Worm (Caenorhabditis elegans) whole organism, young adult: ENCODE measurements around the gene Y57A10C.10.
"Not testable (repeated sequence)": the region's sequence is repeated elsewhere in the genome, so short reads cannot be mapped to it uniquely, and the experiment has no call there.

Experiments
- C06A6.2 ChIP-seq: fragments of 200-800 bp; sonication (Bioruptor generic); conservative IDR thresholded peaks from 2 replicates; pipeline ENCODE4 v1.3.6; 2022; ENCODE audit warnings: missing genetic modification characterization, missing compliant biosample characterization
- F10E7.11 ChIP-seq: sonication (generic microtip); optimal IDR thresholded peaks from 2 replicates; lab custom pipeline; 2017; ENCODE audit warnings: mild to moderate bottlenecking, missing genetic modification characterization, moderate library complexity, missing compliant biosample characterization
- F33H1.4 ChIP-seq: fragments of 200-800 bp; sonication (Bioruptor generic); IDR thresholded peaks from 2 replicates; pipeline ENCODE4 v1.3.6; 2022; ENCODE audit warnings: missing genetic modification reagents, missing genetic modification characterization, missing compliant biosample characterization
- F49E8.2 ChIP-seq: sonication (generic microtip); optimal IDR thresholded peaks from 3 replicates; lab custom pipeline; 2017; ENCODE audit warnings: missing genetic modification characterization, mild to moderate bottlenecking, missing compliant biosample characterization, antibody characterized with exemption, moderate library complexity; ENCODE audit not compliant: insufficient read depth
- F55B11.4 ChIP-seq: sonication (generic microtip); optimal IDR thresholded peaks from 2 replicates; lab custom pipeline; 2016; ENCODE audit warnings: missing compliant biosample characterization, missing genetic modification characterization, borderline replicate concordance; ENCODE audit not compliant: insufficient read depth
- F57C9.4 ChIP-seq: sonication (generic microtip); optimal IDR thresholded peaks from 2 replicates; lab custom pipeline; 2017; ENCODE audit warnings: mild to moderate bottlenecking, missing genetic modification characterization, missing compliant biosample characterization
- T26A5.8 ChIP-seq: sonication (generic microtip); optimal IDR thresholded peaks from 2 replicates; lab custom pipeline; 2016; ENCODE audit warnings: missing genetic modification characterization, missing compliant biosample characterization
- Y67H2A.10 ChIP-seq: fragments of 200-800 bp; sonication (Bioruptor generic); conservative IDR thresholded peaks from 2 replicates; pipeline ENCODE4 v1.3.6; 2022; ENCODE audit warnings: missing genetic modification reagents, missing genetic modification characterization, missing compliant biosample characterization
- Y79H2A.3 ChIP-seq: fragments of 200-800 bp; sonication (Bioruptor generic); conservative IDR thresholded peaks from 2 replicates; pipeline ENCODE4 v1.3.6; 2022; ENCODE audit warnings: missing genetic modification reagents, missing genetic modification characterization, missing compliant biosample characterization
- ZK185.1 ChIP-seq: sonication (generic microtip); optimal IDR thresholded peaks from 2 replicates; lab custom pipeline; 2016; ENCODE audit warnings: mild to moderate bottlenecking, missing genetic modification characterization, missing compliant biosample characterization; ENCODE audit not compliant: poor library complexity, severe bottlenecking
- ama-1 ChIP-seq, 3 experiments: fragments of 150-350 bp in 1 of 3; sonication (generic microtip) in 2 of 3; optimal IDR thresholded peaks; 2 replicates each; lab custom pipeline; 2014 to 2018; ENCODE audit warnings: missing biosample characterization in 2 of 3, missing genetic modification characterization in 2 of 3, missing genetic modification reagents in 2 of 3
- attf-6 ChIP-seq: fragments of 200-800 bp; sonication (Bioruptor generic); IDR thresholded peaks from 2 replicates; pipeline ENCODE4 v1.3.6; 2022; ENCODE audit warnings: missing genetic modification reagents, missing genetic modification characterization, missing compliant biosample characterization
- bed-2 ChIP-seq: fragments of 200-800 bp; sonication (Bioruptor generic); IDR thresholded peaks from 2 replicates; pipeline ENCODE4 v1.3.6; 2022; ENCODE audit warnings: missing genetic modification reagents, missing genetic modification characterization, missing compliant biosample characterization
- cebp-1 ChIP-seq, 2 experiments: fragments of 200-800 bp in 1 of 2; sonication (Bioruptor generic) in 1 of 2; sonication (generic microtip) in 1 of 2; IDR thresholded peaks in 1 of 2; optimal IDR thresholded peaks in 1 of 2; 2 replicates each; pipeline versions ENCODE4 v1.3.6 to Lab custom; 2017 to 2022; ENCODE audit warnings: missing compliant biosample characterization in 2 of 2, missing genetic modification characterization in 2 of 2, mild to moderate bottlenecking in 1 of 2, missing genetic modification reagents in 1 of 2, moderate library complexity in 1 of 2
- cebp-2 ChIP-seq: fragments of 200-800 bp; sonication (Bioruptor generic); IDR thresholded peaks from 2 replicates; pipeline ENCODE4 v1.3.6; 2022; ENCODE audit warnings: missing genetic modification characterization, missing compliant biosample characterization
- ceh-58 ChIP-seq: fragments of 200-800 bp; sonication (Bioruptor generic); IDR thresholded peaks from 2 replicates; pipeline ENCODE4 v1.3.6; 2022; ENCODE audit warnings: missing genetic modification characterization, missing compliant biosample characterization
- chd-7 ChIP-seq: sonication (generic microtip); optimal IDR thresholded peaks from 2 replicates; lab custom pipeline; 2016; ENCODE audit warnings: mild to moderate bottlenecking, missing genetic modification characterization, moderate library complexity, missing compliant biosample characterization
- efl-1 ChIP-seq: fragments of 150-350 bp; optimal IDR thresholded peaks from 2 replicates; lab custom pipeline; 2014; ENCODE audit warnings: missing biosample characterization, missing genetic modification reagents, missing genetic modification characterization
- egl-44 ChIP-seq: fragments of 200-800 bp; sonication (Bioruptor generic); IDR thresholded peaks from 2 replicates; pipeline ENCODE4 v1.3.6; 2022; ENCODE audit warnings: missing genetic modification reagents, missing genetic modification characterization, missing compliant biosample characterization
- ekl-4 ChIP-seq: fragments of 200-800 bp; sonication (Bioruptor generic); IDR thresholded peaks from 2 replicates; pipeline ENCODE4 v1.3.6; 2022; ENCODE audit warnings: missing genetic modification reagents, missing genetic modification characterization, missing compliant biosample characterization
- ets-4 ChIP-seq: fragments of 200-800 bp; sonication (Bioruptor generic); optimal IDR thresholded peaks from 2 replicates; lab custom pipeline; 2018; ENCODE audit warnings: mild to moderate bottlenecking, missing genetic modification characterization, missing compliant biosample characterization
- gei-17 ChIP-seq: fragments of 200-800 bp; sonication (Bioruptor generic); optimal IDR thresholded peaks from 2 replicates; lab custom pipeline; 2018; ENCODE audit warnings: mild to moderate bottlenecking, missing genetic modification characterization, missing compliant biosample characterization
- him-1 ChIP-seq: sonication (generic microtip); optimal IDR thresholded peaks from 2 replicates; lab custom pipeline; 2016; ENCODE audit warnings: missing genotype, missing genetic modification reagents, missing genetic modification characterization, missing compliant biosample characterization
- hlh-12 ChIP-seq: sonication (generic microtip); optimal IDR thresholded peaks from 2 replicates; lab custom pipeline; 2016; ENCODE audit warnings: missing genetic modification characterization, missing compliant biosample characterization
- hlh-26 ChIP-seq: fragments of 200-800 bp; sonication (Bioruptor generic); conservative IDR thresholded peaks from 2 replicates; pipeline ENCODE4 v1.3.6; 2022; ENCODE audit warnings: missing genetic modification reagents, missing genetic modification characterization, missing compliant biosample characterization
- hsf-1 ChIP-seq: fragments of 200-800 bp; sonication (Bioruptor generic); IDR thresholded peaks from 2 replicates; pipeline ENCODE4 v1.3.6; 2022; ENCODE audit warnings: missing genetic modification reagents, missing genetic modification characterization, missing compliant biosample characterization
- lin-35 ChIP-seq, 3 experiments: fragments of 150-350 bp in 2 of 3; sonication (generic microtip) in 1 of 3; optimal IDR thresholded peaks; 2 replicates each; lab custom pipeline; 2014 to 2018; ENCODE audit warnings: missing biosample characterization in 3 of 3, missing genetic modification characterization in 3 of 3, missing genetic modification reagents in 3 of 3
- mcd-1 ChIP-seq: fragments of 200-800 bp; sonication (Bioruptor generic); IDR thresholded peaks from 2 replicates; pipeline ENCODE4 v1.3.6; 2022; ENCODE audit warnings: missing genetic modification reagents, missing genetic modification characterization, missing compliant biosample characterization
- mel-28 ChIP-seq: sonication (generic microtip); optimal IDR thresholded peaks from 2 replicates; lab custom pipeline; 2016; ENCODE audit warnings: borderline replicate concordance, mild to moderate bottlenecking, missing genetic modification characterization, missing compliant biosample characterization
- nfya-1 ChIP-seq: sonication (generic microtip); optimal IDR thresholded peaks from 2 replicates; lab custom pipeline; 2017; ENCODE audit warnings: antibody characterized with exemption, missing compliant biosample characterization, missing genetic modification characterization, borderline replicate concordance; ENCODE audit not compliant: insufficient read depth
- nhr-120 ChIP-seq: fragments of 200-800 bp; sonication (Bioruptor generic); IDR thresholded peaks from 2 replicates; pipeline ENCODE4 v1.3.6; 2022; ENCODE audit warnings: missing genetic modification characterization, missing compliant biosample characterization
- rcor-1 ChIP-seq: fragments of 200-800 bp; sonication (Bioruptor generic); IDR thresholded peaks from 2 replicates; pipeline ENCODE4 v1.3.6; 2022; ENCODE audit warnings: missing genetic modification reagents, missing genetic modification characterization, missing compliant biosample characterization
- repo-1 ChIP-seq: sonication (generic microtip); optimal IDR thresholded peaks from 2 replicates; lab custom pipeline; 2017; ENCODE audit warnings: mild to moderate bottlenecking, missing genetic modification characterization, missing compliant biosample characterization
- snpc-3.4 ChIP-seq: sonication (generic microtip); optimal IDR thresholded peaks from 2 replicates; lab custom pipeline; 2017; ENCODE audit warnings: missing genetic modification characterization, mild to moderate bottlenecking, missing compliant biosample characterization, antibody characterized with exemption, moderate library complexity, missing genotype, missing genetic modification reagents
- tbx-9 ChIP-seq: sonication (generic microtip); optimal IDR thresholded peaks from 2 replicates; lab custom pipeline; 2016; ENCODE audit warnings: borderline replicate concordance, missing genetic modification characterization, inconsistent platforms, missing compliant biosample characterization
- unc-62 ChIP-seq: fragments of 150-350 bp; optimal IDR thresholded peaks from 2 replicates; lab custom pipeline; 2014; ENCODE audit warnings: missing biosample characterization, missing genetic modification reagents, missing genetic modification characterization
- xnd-1 ChIP-seq: sonication (generic microtip); optimal IDR thresholded peaks from 2 replicates; lab custom pipeline; 2016; ENCODE audit warnings: missing genotype, missing genetic modification reagents, missing genetic modification characterization, missing compliant biosample characterization
- ztf-18 ChIP-seq: sonication (generic microtip); optimal IDR thresholded peaks from 2 replicates; lab custom pipeline; 2016; ENCODE audit warnings: missing genotype, mild to moderate bottlenecking, missing genetic modification characterization, missing compliant biosample characterization
- ztf-25 ChIP-seq: fragments of 200-800 bp; sonication (Bioruptor generic); IDR thresholded peaks from 2 replicates; pipeline ENCODE4 v1.3.6; 2022; ENCODE audit warnings: missing genetic modification reagents, missing genetic modification characterization, missing compliant biosample characterization
- ztf-26 ChIP-seq: sonication (generic microtip); optimal IDR thresholded peaks from 2 replicates; lab custom pipeline; 2017; ENCODE audit warnings: missing genetic modification characterization, missing compliant biosample characterization

Gene Y57A10C.10

ce11 chrII:12441164-12441563 is at the start of gene Y57A10C.10:
TSS of gene Y57A10C.10 (minus strand) at chrII:12441264.
- not testable (repeated sequence) for TF ChIP-seq ama-1 (optimal IDR thresholded peaks at IDR 0.05; lab: Kevin White, UChicago); ama-1 (GFP tag; optimal IDR thresholded peaks at IDR 0.05; lab: Kevin White, UChicago); lin-35 (GFP tag; optimal IDR thresholded peaks at IDR 0.05; lab: Kevin White, UChicago); F33H1.4 (GFP tag; lab: Robert Waterston, UW)

- TF ChIP-seq gei-17 (GFP tag; lab: Kevin White, UChicago) (no peak), F57C9.4 (no peak), Y79H2A.3 (GFP tag; lab: Robert Waterston, UW) (no peak), C06A6.2 (GFP tag; lab: Robert Waterston, UW) (no peak), hsf-1 (GFP tag; lab: Robert Waterston, UW) (no peak), F10E7.11 (tag; lab: Kevin White, UChicago) (no peak), tbx-9 (no peak), F49E8.2 (no peak), Y67H2A.10 (GFP tag; lab: Robert Waterston, UW) (no peak), unc-62 (GFP tag; lab: Kevin White, UChicago) (no peak), ekl-4 (no peak), hlh-12 (no peak), cebp-1 (GFP tag; IDR thresholded peaks at IDR 0.05; lab: Robert Waterston, UW) (no peak), cebp-1 (tag; optimal IDR thresholded peaks at IDR 0.05; lab: Kevin White, UChicago) (no peak), F55B11.4 (tag; lab: Kevin White, UChicago) (no peak), mcd-1 (GFP tag; lab: Robert Waterston, UW) (no peak), nfya-1 (tag; lab: Kevin White, UChicago) (no peak), ztf-26 (no peak)
These were observed 48.8 kb upstream of the Y57A10C.10 start, which contains the start of gene T21B4.15 for ce11 chrII:12489903-12490302. TSS of gene T21B4.15 (plus strand) at chrII:12490203.

- TF ChIP-seq T26A5.8 (tag; lab: Kevin White, UChicago) (no peak), F57C9.4 (no peak), attf-6 (no peak), bed-2 (GFP tag; lab: Robert Waterston, UW) (no peak), rcor-1 (GFP tag; lab: Robert Waterston, UW) (no peak), repo-1 (tag; lab: Kevin White, UChicago) (no peak), chd-7 (no peak), mel-28 (no peak), unc-62 (GFP tag; lab: Kevin White, UChicago) (no peak), egl-44 (GFP tag; lab: Robert Waterston, UW) (no peak), ets-4 (GFP tag; lab: Kevin White, UChicago) (no peak), xnd-1 (tag; lab: Kevin White, UChicago) (no peak), hlh-26 (no peak)
These were observed 47.7 kb upstream of the Y57A10C.10 start for ce11 chrII:12488810-12489209.

- TF ChIP-seq egl-44 (GFP tag; lab: Robert Waterston, UW) (no peak), cebp-2 (GFP tag; lab: Robert Waterston, UW) (no peak), nhr-120 (GFP tag; lab: Robert Waterston, UW) (no peak), ztf-25 (no peak), him-1 (no peak), ztf-18 (tag; lab: Kevin White, UChicago) (no peak), ZK185.1 (tag; lab: Kevin White, UChicago) (no peak), ceh-58 (GFP tag; lab: Robert Waterston, UW) (no peak), efl-1 (GFP tag; lab: Kevin White, UChicago) (no peak), snpc-3.4 (tag; lab: Kevin White, UChicago) (no peak), repo-1 (tag; lab: Kevin White, UChicago) (no peak)
- TF ChIP-seq, all 124 proteins: peak for 0
These were observed 44.0 kb upstream of the Y57A10C.10 start, which contains the start of gene F15A4.10 for ce11 chrII:12485060-12485459. TSS of gene F15A4.10 (minus strand) at chrII:12485160.
